Fruit fly (Drosophila melanogaster) whole organism, embryonic: ENCODE measurements around the gene CG34398.

Source experiments
- CG7357 ChIP-seq: fragments of 200-800 bp; sonication (Bioruptor generic); IDR thresholded peaks from 3 replicates; pipeline ENCODE4 v1.3.6; 2022; ENCODE audit warnings: missing biosample characterization, missing genetic modification characterization
- dimm ChIP-seq: fragments of 200-800 bp; sonication (Bioruptor generic); IDR thresholded peaks from 2 replicates; pipeline ENCODE4 v1.3.6; 2022; ENCODE audit warnings: missing biosample characterization, missing genetic modification characterization
- grn ChIP-seq: fragments of 200-800 bp; sonication (Bioruptor generic); optimal IDR thresholded peaks from 3 replicates; lab custom pipeline; 2017; ENCODE audit warnings: missing biosample characterization, missing genetic modification characterization

dm6 chr2L:8915709-8916108 is 17.1 kb downstream of the CG34398 start:
- TF ChIP-seq dimm (GFP tag; lab: Robert Waterston, UW): no peak
- TF ChIP-seq CG7357 (GFP tag; lab: Robert Waterston, UW): no peak
- no peak for TF ChIP-seq grn (GFP tag; lab: Kevin White, UChicago)
